Worm (Caenorhabditis elegans) whole organism, mixed stage, embryonic: ENCODE measurements around the gene F19B6.1.

Experiments
- M03D4.4 ChIP-seq: sonication (generic microtip); optimal IDR thresholded peaks from 2 replicates; lab custom pipeline; 2017; ENCODE audit warnings: mild to moderate bottlenecking, missing genetic modification characterization, missing compliant biosample characterization
- nhr-237 ChIP-seq: fragments of 150-350 bp; optimal IDR thresholded peaks from 2 replicates; lab custom pipeline; 2014; ENCODE audit warnings: missing biosample characterization, missing genetic modification characterization
- nhr-28 ChIP-seq: fragments of 150-350 bp; optimal IDR thresholded peaks from 2 replicates; lab custom pipeline; 2014; ENCODE audit warnings: missing biosample characterization, missing genetic modification characterization
- nhr-76 ChIP-seq: sonication (generic microtip); optimal IDR thresholded peaks from 2 replicates; lab custom pipeline; 2017; ENCODE audit warnings: missing biosample characterization, missing genetic modification characterization
- snpc-4 ChIP-seq: fragments of 150-350 bp; optimal IDR thresholded peaks from 2 replicates; lab custom pipeline; 2014; ENCODE audit warnings: missing biosample characterization, missing genetic modification characterization
- zip-8 ChIP-seq: fragments of 150-350 bp; optimal IDR thresholded peaks from 2 replicates; lab custom pipeline; 2014; ENCODE audit warnings: missing biosample characterization, missing genetic modification characterization
- ztf-11 ChIP-seq: fragments of 150-350 bp; optimal IDR thresholded peaks from 2 replicates; lab custom pipeline; 2014; ENCODE audit warnings: missing biosample characterization, missing genetic modification characterization

ce11 chrIV:12334142-12334541 is 1.7 kb downstream of the F19B6.1 start:
- TF ChIP-seq zip-8 (tag; lab: Kevin White, UChicago) (no peak), ztf-11 (tag; lab: Kevin White, UChicago) (no peak), M03D4.4 (tag; lab: Kevin White, UChicago) (no peak), snpc-4 (no peak), nhr-28 (tag; lab: Kevin White, UChicago) (no peak), nhr-237 (tag; lab: Kevin White, UChicago) (no peak), nhr-76 (tag; lab: Kevin White, UChicago) (no peak)
